Fruit fly (Drosophila melanogaster): ENCODE measurements around the gene msl-1.
A peak's percentile ranks its signal among the peaks of the same experiment; 100 is the strongest.

msl-1 gene

DNA sequence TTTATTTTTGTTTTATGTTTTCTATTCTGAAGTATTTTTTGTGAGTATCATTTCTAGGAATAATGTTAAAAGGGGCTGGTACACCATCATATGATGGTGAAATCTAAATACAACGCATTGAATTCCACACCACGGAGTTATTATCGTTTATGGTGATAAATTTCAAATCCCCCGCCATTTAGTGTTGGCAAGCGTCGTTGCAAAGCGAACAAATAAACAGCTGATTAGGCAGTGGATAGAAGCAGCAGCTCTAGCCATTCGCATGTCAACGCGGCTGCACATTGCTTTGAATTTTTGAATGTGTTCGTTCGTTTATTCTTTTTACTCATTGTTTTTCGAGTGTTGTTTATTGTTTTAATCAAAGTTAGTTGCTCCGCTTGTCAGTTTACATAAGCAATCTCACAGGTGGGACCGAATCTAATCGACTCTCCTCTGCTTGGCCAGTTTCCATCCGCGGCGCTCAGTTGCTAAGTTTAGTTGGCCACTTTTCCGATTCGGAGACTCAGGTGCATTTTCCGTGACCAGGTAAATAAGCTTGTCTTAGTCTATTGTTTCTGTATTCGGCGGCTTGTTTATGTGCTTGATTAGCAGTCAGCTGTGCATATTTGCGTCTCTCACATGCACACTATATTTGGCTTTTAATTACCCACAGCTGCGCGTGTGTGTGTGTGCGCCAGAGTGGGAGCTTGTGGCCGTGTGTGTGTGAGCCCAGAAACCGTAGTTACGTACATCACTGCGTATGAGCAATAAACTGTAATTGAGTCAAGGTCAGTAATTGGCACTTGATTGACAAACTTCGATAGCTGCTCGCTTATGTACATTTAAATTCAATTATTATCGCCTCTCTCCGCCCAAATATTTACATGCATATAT, 11.4 kb downstream of the msl-1 start, which contains the start of the genes Mst36Fa and CG31751 (continued):
- TF ChIP-seq CG11696 (GFP tag; IDR thresholded peaks at IDR 0.05) (peak; percentile 55; the same call in 1 of the 2 replicates), dan (GFP tag; IDR thresholded peaks at IDR 0.05) (no peak), Hey (tag; optimal IDR thresholded peaks at IDR 0.05) (peak; percentile 88), Six4 (GFP tag; optimal IDR thresholded peaks at IDR 0.05) (peak; percentile 30), ap (GFP tag; IDR thresholded peaks at IDR 0.05) (no peak), amos (GFP tag; IDR thresholded peaks at IDR 0.05; ENCODE audit: partially characterized antibody) (no peak), CG10462 (GFP tag; optimal IDR thresholded peaks at IDR 0.05) (peak; percentile 18), nerfin-1 (tag; optimal IDR thresholded peaks at IDR 0.05) (peak; percentile 60), gce (GFP tag; IDR thresholded peaks at IDR 0.05) (peak; percentile 44; the same call in 1 of the 3 replicates), ranshi (GFP tag; IDR thresholded peaks at IDR 0.05) (peak; percentile 55; the same call in 1 of the 2 replicates), oc (tag; optimal IDR thresholded peaks at IDR 0.05) (peak; percentile 35), Jarid2 (GFP tag; optimal IDR thresholded peaks at IDR 0.05) (no peak), Hr39 (optimal IDR thresholded peaks at IDR 0.05) (no peak), gfzf (GFP tag; optimal IDR thresholded peaks at IDR 0.05) (peak; percentile 54), zfh2 (GFP tag; optimal IDR thresholded peaks at IDR 0.05) (peak; percentile 31), Elba2 (GFP tag; optimal IDR thresholded peaks at IDR 0.05) (no peak), CG7987 (GFP tag; optimal IDR thresholded peaks at IDR 0.05) (peak; percentile 92), Dll (GFP tag; IDR thresholded peaks at IDR 0.05; ENCODE audit: partially characterized antibody) (peak; percentile 45; the same call in 1 of the 4 replicates), CG3726 (GFP tag; IDR thresholded peaks at IDR 0.05) (no peak), CG11695 (GFP tag; IDR thresholded peaks at IDR 0.05) (peak; percentile 71), CG1602 (GFP tag; optimal IDR thresholded peaks at IDR 0.05) (peak; percentile 29), sisA (GFP tag; IDR thresholded peaks at IDR 0.05) (no peak; the same call in 1 of the 2 replicates), D19A (tag; optimal IDR thresholded peaks at IDR 0.05) (peak; percentile 51), row (GFP tag; IDR thresholded peaks at IDR 0.05) (peak; percentile 42; the same call in 1 of the 3 replicates), CoRest (tag; optimal IDR thresholded peaks at IDR 0.05) (peak; percentile 66), CG4404 (GFP tag; IDR thresholded peaks at IDR 0.05) (no peak), Tbp (GFP tag; optimal IDR thresholded peaks at IDR 0.05) (no peak), CG15696 (tag; optimal IDR thresholded peaks at IDR 0.05) (peak; percentile 7), phol (tag; optimal IDR thresholded peaks at IDR 0.05) (peak; percentile 9), CG6689 (GFP tag; IDR thresholded peaks at IDR 0.05) (peak; percentile 40; the same call in 1 of the 2 replicates), Dip3 (GFP tag; optimal IDR thresholded peaks at IDR 0.05) (no peak), fd96Cb (tag; optimal IDR thresholded peaks at IDR 0.05) (peak; percentile 31), NC2β (GFP tag; optimal IDR thresholded peaks at IDR 0.05) (peak; percentile 72), tx (GFP tag; optimal IDR thresholded peaks at IDR 0.05) (peak; percentile 78), Deaf1 (tag; optimal IDR thresholded peaks at IDR 0.05) (no peak), Max (GFP tag; optimal IDR thresholded peaks at IDR 0.05) (peak; percentile 57), CG12071 (GFP tag; optimal IDR thresholded peaks at IDR 0.05) (peak; percentile 93), Atf6 (GFP tag; IDR thresholded peaks at IDR 0.05) (peak; percentile 83), sug (tag; optimal IDR thresholded peaks at IDR 0.05) (peak; percentile 96), D19B (GFP tag; optimal IDR thresholded peaks at IDR 0.05) (peak; percentile 29), CG18011 (GFP tag; optimal IDR thresholded peaks at IDR 0.05) (peak; percentile 41), ssp (GFP tag; IDR thresholded peaks at IDR 0.05) (0 out of 2 replicates have a peak, but pooled peaks have one; percentile 29), inv (GFP tag; IDR thresholded peaks at IDR 0.05; ENCODE audit: partially characterized antibody) (no peak), CG12236 (GFP tag; optimal IDR thresholded peaks at IDR 0.05) (peak; percentile 83), CG17359 (tag; optimal IDR thresholded peaks at IDR 0.05) (peak; percentile 85), CG16813 (GFP tag; IDR thresholded peaks at IDR 0.05; ENCODE audit: partially characterized antibody) (no peak), klu (GFP tag; IDR thresholded peaks at IDR 0.05) (no peak), hkb (optimal IDR thresholded peaks at IDR 0.05) (no peak), hkb (GFP tag; IDR thresholded peaks at IDR 0.05) (peak; percentile 79)
